Worm (Caenorhabditis elegans) whole organism, L4/young adult: ENCODE data around the gene old-2.

Experiments
- W03F9.2 ChIP-seq: fragments of 150-350 bp; optimal IDR thresholded peaks from 2 replicates; lab custom pipeline; 2014; ENCODE audit warnings: missing biosample characterization, missing genetic modification characterization
- him-1 ChIP-seq: sonication (generic microtip); optimal IDR thresholded peaks from 2 replicates; lab custom pipeline; 2016; ENCODE audit warnings: missing genotype, missing genetic modification reagents, missing genetic modification characterization, missing compliant biosample characterization

DNA sequence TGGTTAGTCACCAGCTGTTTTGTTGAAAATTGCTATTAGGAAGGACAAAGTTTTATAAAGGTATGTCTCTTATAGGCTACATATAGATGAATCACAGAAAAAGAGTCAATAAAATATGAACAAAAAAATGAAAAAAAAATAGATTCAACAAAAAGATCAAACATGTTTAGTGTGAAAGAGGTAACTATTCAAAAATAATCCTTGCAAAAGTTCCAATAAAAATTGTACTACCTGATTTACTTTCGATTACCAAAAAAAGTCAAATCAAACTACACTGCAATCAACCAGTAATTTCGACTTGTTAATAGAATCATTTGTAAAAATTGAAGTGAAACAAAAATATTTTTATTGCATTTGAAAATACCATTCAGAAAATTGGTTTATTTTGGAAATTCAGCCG lies 1.5 kb upstream of the old-2 start, which contains the start of gene ZK938.10:
- TF ChIP-seq W03F9.2 (no peak), him-1 (tag; lab: Kevin White, UChicago) (no peak)
